Worm (Caenorhabditis elegans) whole organism, L4 larva: ENCODE results near the gene Y116A8C.37.
"Not testable (repeated sequence)": the region's sequence is repeated elsewhere in the genome, so short reads cannot be mapped to it uniquely, and the experiment has no call there.

Experiments
- ctbp-1 ChIP-seq: fragments of 200-800 bp; sonication (Bioruptor generic); IDR thresholded peaks from 2 replicates; pipeline ENCODE4 v1.3.6; 2022; ENCODE audit warnings: missing genetic modification reagents, missing genetic modification characterization, missing compliant biosample characterization
- fkh-10 ChIP-seq: fragments of 150-350 bp; optimal IDR thresholded peaks from 2 replicates; lab custom pipeline; 2014; ENCODE audit warnings: missing biosample characterization, missing genetic modification reagents, missing genetic modification characterization
- jun-1 ChIP-seq: fragments of 150-350 bp; optimal IDR thresholded peaks from 2 replicates; lab custom pipeline; 2014; ENCODE audit warnings: missing biosample characterization, missing genetic modification reagents, missing genetic modification characterization
- lim-7 ChIP-seq: fragments of 200-800 bp; sonication (Bioruptor generic); IDR thresholded peaks from 2 replicates; pipeline ENCODE4 v1.3.6; 2022; ENCODE audit warnings: missing genetic modification characterization, missing compliant biosample characterization
- lin-13 ChIP-seq: fragments of 150-350 bp; optimal IDR thresholded peaks from 2 replicates; lab custom pipeline; 2014; ENCODE audit warnings: missing biosample characterization, missing genetic modification reagents, missing genetic modification characterization
- lin-15B ChIP-seq: fragments of 150-350 bp; sonication (generic microtip); optimal IDR thresholded peaks from 3 replicates; lab custom pipeline; 2014; ENCODE audit warnings: missing biosample characterization, missing genetic modification characterization
- mdl-1 ChIP-seq, 2 experiments: fragments of 150-350 bp in 1 of 2; sonication (generic microtip) in 1 of 2; optimal IDR thresholded peaks; 2 replicates each; lab custom pipeline; 2014 to 2017; ENCODE audit warnings: missing biosample characterization in 2 of 2, missing genetic modification characterization in 2 of 2
- nhr-28 ChIP-seq: fragments of 150-350 bp; optimal IDR thresholded peaks from 2 replicates; lab custom pipeline; 2014; ENCODE audit warnings: missing biosample characterization, missing genetic modification characterization
- nhr-48 ChIP-seq: sonication (generic microtip); optimal IDR thresholded peaks from 2 replicates; lab custom pipeline; 2016; ENCODE audit warnings: mild to moderate bottlenecking, missing genetic modification characterization, missing compliant biosample characterization
- nhr-77 ChIP-seq: fragments of 150-350 bp; optimal IDR thresholded peaks from 2 replicates; lab custom pipeline; 2014; ENCODE audit warnings: missing biosample characterization, missing genetic modification characterization
- unc-62 ChIP-seq, 3 experiments: fragments of 150-350 bp in 1 of 3; sonication (generic microtip); optimal IDR thresholded peaks in 2 of 3; peaks in 1 of 3; 1 replicate in 1 of 3; 2 replicates in 2 of 3; lab custom pipeline; 2014 to 2017; ENCODE audit warnings: missing biosample characterization in 3 of 3, missing genetic modification characterization in 3 of 3, missing genetic modification reagents in 3 of 3, missing genotype in 1 of 3
- ztf-11 ChIP-seq: fragments of 150-350 bp; optimal IDR thresholded peaks from 2 replicates; lab custom pipeline; 2014; ENCODE audit warnings: missing biosample characterization, missing genetic modification characterization

ce11 chrIV:17165734-17166133 lies 34.8 kb upstream of the Y116A8C.37 start, which contains the start of gene skr-8:
- not testable (repeated sequence) for TF ChIP-seq mdl-1 (tag; optimal IDR thresholded peaks at IDR 0.05; lab: Kevin White, UChicago); nhr-28 (tag; lab: Kevin White, UChicago); nhr-48; lin-13; nhr-77 (tag; lab: Kevin White, UChicago); unc-62 (GFP tag; optimal IDR thresholded peaks at IDR 0.05 in 1 of 2; lab: Kevin White, UChicago); unc-62 (tag; optimal IDR thresholded peaks at IDR 0.05; lab: Kevin White, UChicago); fkh-10; ztf-11; lim-7 (GFP tag; lab: Robert Waterston, UW); jun-1; ctbp-1; lin-15B (tag; lab: Kevin White, UChicago)
